Fruit fly (Drosophila melanogaster) whole organism, adult: ENCODE measurements around the gene CG14662.

Experiments used
- CG11617 ChIP-seq: fragments of 200-800 bp; sonication (Bioruptor generic); optimal IDR thresholded peaks from 2 replicates; lab custom pipeline; 2017; ENCODE audit warnings: mild to moderate bottlenecking, missing biosample characterization, missing genetic modification reagents, missing genetic modification characterization
- CG12768 ChIP-seq: fragments of 200-800 bp; sonication (Bioruptor generic); optimal IDR thresholded peaks from 2 replicates; lab custom pipeline; 2017; ENCODE audit warnings: missing biosample characterization, missing genetic modification characterization, mild to moderate bottlenecking, moderate library complexity, missing genetic modification reagents
- CG14711 ChIP-seq: fragments of 200-800 bp; sonication (Bioruptor generic); optimal IDR thresholded peaks from 2 replicates; lab custom pipeline; 2018; ENCODE audit warnings: missing biosample characterization, mild to moderate bottlenecking, missing genetic modification characterization, moderate library complexity
- CG1620 ChIP-seq: fragments of 200-800 bp; sonication (Bioruptor generic); optimal IDR thresholded peaks from 2 replicates; lab custom pipeline; 2016; ENCODE audit warnings: missing biosample characterization, missing genetic modification characterization
- CG33017 ChIP-seq: fragments of 200-800 bp; sonication (Bioruptor generic); optimal IDR thresholded peaks from 2 replicates; lab custom pipeline; 2018; ENCODE audit warnings: missing biosample characterization, mild to moderate bottlenecking, missing genetic modification characterization, moderate library complexity
- CG5204 ChIP-seq: fragments of 200-800 bp; sonication (Bioruptor generic); optimal IDR thresholded peaks from 2 replicates; lab custom pipeline; 2016; ENCODE audit warnings: missing biosample characterization, missing genetic modification characterization
- CG7045 ChIP-seq: fragments of 200-800 bp; sonication (Bioruptor generic); optimal IDR thresholded peaks from 2 replicates; lab custom pipeline; 2017; ENCODE audit warnings: missing biosample characterization, mild to moderate bottlenecking, missing genetic modification characterization
- CG7101 ChIP-seq: fragments of 200-800 bp; sonication (Bioruptor generic); optimal IDR thresholded peaks from 2 replicates; lab custom pipeline; 2018; ENCODE audit warnings: missing biosample characterization, mild to moderate bottlenecking, missing genetic modification characterization, moderate library complexity
- Clk ChIP-seq: fragments of 200-800 bp; sonication (Bioruptor generic); optimal IDR thresholded peaks from 2 replicates; lab custom pipeline; 2017; ENCODE audit warnings: missing biosample characterization, missing genetic modification characterization
- Crg-1 ChIP-seq: fragments of 200-800 bp; sonication (Bioruptor generic); optimal IDR thresholded peaks from 2 replicates; lab custom pipeline; 2016; ENCODE audit warnings: missing biosample characterization, missing genetic modification characterization
- Hr96 ChIP-seq: fragments of 200-800 bp; sonication (Bioruptor generic); optimal IDR thresholded peaks from 2 replicates; lab custom pipeline; 2016; ENCODE audit warnings: missing biosample characterization, missing genetic modification characterization
- Mnt ChIP-seq: fragments of 200-800 bp; sonication (Bioruptor generic); optimal IDR thresholded peaks from 2 replicates; lab custom pipeline; 2016; ENCODE audit warnings: missing biosample characterization, mild to moderate bottlenecking, missing genetic modification characterization
- bab1 ChIP-seq: fragments of 200-800 bp; sonication (Bioruptor generic); optimal IDR thresholded peaks from 3 replicates; lab custom pipeline; 2019; ENCODE audit warnings: missing biosample characterization, mild to moderate bottlenecking, missing genetic modification characterization, moderate library complexity
- cic ChIP-seq: fragments of 200-800 bp; sonication (Bioruptor generic); optimal IDR thresholded peaks from 2 replicates; lab custom pipeline; 2017; ENCODE audit warnings: missing biosample characterization, mild to moderate bottlenecking, missing genetic modification characterization, moderate library complexity
- cnc ChIP-seq, 2 experiments: fragments of >200 bp; optimal IDR thresholded peaks; 2 replicates each; lab custom pipeline; 2017
- kay ChIP-seq: fragments of 200-800 bp; sonication (Bioruptor generic); peaks from one replicate; lab custom pipeline; 2016; ENCODE audit warnings: missing biosample characterization, missing genetic modification characterization, borderline replicate concordance
- ovo ChIP-seq: fragments of 200-800 bp; sonication (Bioruptor generic); optimal IDR thresholded peaks from 2 replicates; lab custom pipeline; 2016; ENCODE audit warnings: missing biosample characterization, missing genetic modification characterization
- pad ChIP-seq: fragments of 200-800 bp; sonication (Bioruptor generic); optimal IDR thresholded peaks from 3 replicates; lab custom pipeline; 2017; ENCODE audit warnings: missing biosample characterization, missing genetic modification characterization, mild to moderate bottlenecking, moderate library complexity, missing genetic modification reagents
- tj ChIP-seq: fragments of 200-800 bp; sonication (Bioruptor generic); optimal IDR thresholded peaks from 3 replicates; lab custom pipeline; 2017; ENCODE audit warnings: missing biosample characterization, mild to moderate bottlenecking, missing genetic modification characterization, moderate library complexity
- toe ChIP-seq: fragments of 200-800 bp; sonication (Bioruptor generic); optimal IDR thresholded peaks from 2 replicates; lab custom pipeline; 2016; ENCODE audit warnings: missing biosample characterization, missing genetic modification characterization

CG14662 gene

dm6 chr3R:4987408-4987807 lies 3.4 kb upstream of the CG14662 start:
- TF ChIP-seq CG14711 (tag; lab: Kevin White, UChicago) (no peak), cnc (optimal IDR thresholded peaks at IDR 0.05; lab: Kevin White, UChicago) (no peak), CG12768 (no peak), ovo (no peak), Mnt (GFP tag; lab: Kevin White, UChicago) (no peak), tj (GFP tag; lab: Kevin White, UChicago) (no peak), CG1620 (GFP tag; lab: Kevin White, UChicago) (no peak), Crg-1 (no peak), bab1 (no peak), CG33017 (no peak), CG7101 (tag; lab: Kevin White, UChicago) (no peak), pad (GFP tag; lab: Kevin White, UChicago) (no peak), Hr96 (GFP tag; lab: Kevin White, UChicago) (no peak), CG7045 (GFP tag; lab: Kevin White, UChicago) (no peak)

- TF ChIP-seq bab1, result no peak
- TF ChIP-seq CG7101 (tag; lab: Kevin White, UChicago), result no peak
- TF ChIP-seq tj (GFP tag; lab: Kevin White, UChicago), result no peak
- TF ChIP-seq toe (GFP tag; lab: Kevin White, UChicago), result no peak
- TF ChIP-seq CG12768, result no peak
- TF ChIP-seq CG7045 (GFP tag; lab: Kevin White, UChicago), result no peak
- no peak for TF ChIP-seq kay (GFP tag; lab: Kevin White, UChicago)
- TF ChIP-seq Crg-1, result no peak
- TF ChIP-seq CG11617 (GFP tag; lab: Kevin White, UChicago), result no peak
- no peak for TF ChIP-seq CG5204 (GFP tag; lab: Kevin White, UChicago)
- no peak for TF ChIP-seq CG1620 (GFP tag; lab: Kevin White, UChicago)
- no peak for TF ChIP-seq pad (GFP tag; lab: Kevin White, UChicago)
- TF ChIP-seq Clk (GFP tag; lab: Kevin White, UChicago), result no peak
- TF ChIP-seq cic, result no peak
- TF ChIP-seq cnc (optimal IDR thresholded peaks at IDR 0.05; lab: Kevin White, UChicago), result no peak
Observed at dm6 chr3R:4986666-4987065, 2.6 kb upstream of the CG14662 start.

dm6 chr3R:4984688-4985087 lies 656 bp upstream of the CG14662 start:
- TF ChIP-seq Clk (GFP tag; lab: Kevin White, UChicago) (no peak), toe (GFP tag; lab: Kevin White, UChicago) (no peak)

- TF ChIP-seq bab1 (no peak), Mnt (GFP tag; lab: Kevin White, UChicago) (no peak), tj (GFP tag; lab: Kevin White, UChicago) (peak; percentile 62), Crg-1 (no peak), CG5204 (GFP tag; lab: Kevin White, UChicago) (no peak)
Observed at dm6 chr3R:4981076-4981593, 2.9 kb downstream of the CG14662 start.

dm6 chr3R:4980069-4980797 lies 3.8 kb downstream of the CG14662 start:
- TF ChIP-seq CG7101 (tag; lab: Kevin White, UChicago) (no peak), CG5204 (GFP tag; lab: Kevin White, UChicago) (no peak), cic (no peak), cnc (optimal IDR thresholded peaks at IDR 0.05; lab: Kevin White, UChicago) (no peak), Mnt (GFP tag; lab: Kevin White, UChicago) (no peak), CG11617 (GFP tag; lab: Kevin White, UChicago) (no peak), CG12768 (no peak), CG1620 (GFP tag; lab: Kevin White, UChicago) (no peak), Hr96 (GFP tag; lab: Kevin White, UChicago) (no peak)

dm6 chr3R:4979143-4979728 lies 4.8 kb downstream of the CG14662 start:
- TF ChIP-seq Clk (GFP tag; lab: Kevin White, UChicago) (no peak), CG7101 (tag; lab: Kevin White, UChicago) (no peak), tj (GFP tag; lab: Kevin White, UChicago) (no peak), CG33017 (no peak), CG7045 (GFP tag; lab: Kevin White, UChicago) (no peak), kay (GFP tag; lab: Kevin White, UChicago) (no peak), cic (no peak), ovo (no peak), cnc (optimal IDR thresholded peaks at IDR 0.05; lab: Kevin White, UChicago) (no peak), CG12768 (no peak), Hr96 (GFP tag; lab: Kevin White, UChicago) (no peak), pad (GFP tag; lab: Kevin White, UChicago) (no peak), CG11617 (GFP tag; lab: Kevin White, UChicago) (no peak), CG1620 (GFP tag; lab: Kevin White, UChicago) (no peak)
